Fruit fly (Drosophila melanogaster): Measurements from ENCODE around the gene CG9254.

dm6 chr2L:13545678-13546077 lies 51.3 kb downstream of the CG9254 start:
- peak; percentile 59; the same call in 2 of the 3 replicates for TF ChIP-seq fd96Ca (GFP tag; IDR thresholded peaks at IDR 0.05)
- peak; percentile 88 for TF ChIP-seq CG15710 (tag; optimal IDR thresholded peaks at IDR 0.05)
- peak; percentile 66 for TF ChIP-seq EcR (GFP tag; optimal IDR thresholded peaks at IDR 0.05)
- peak; percentile 85 for TF ChIP-seq CG34367 (tag; optimal IDR thresholded peaks at IDR 0.05)

Measured in whole organism, pupa.